Worm (Caenorhabditis elegans): ENCODE data around the gene pho-8.

The pho-8 gene

ce11 chrV:11859082-11859858 is 25.9 kb downstream of the pho-8 start:
- TF ChIP-seq nhr-179 (tag; optimal IDR thresholded peaks at IDR 0.05), result no peak
- TF ChIP-seq egl-44 (GFP tag; IDR thresholded peaks at IDR 0.05), result no peak
- TF ChIP-seq sptf-2 (GFP tag; optimal IDR thresholded peaks at IDR 0.05), result no peak
- TF ChIP-seq athp-1 (tag; optimal IDR thresholded peaks at IDR 0.05), result no peak
- TF ChIP-seq K11D2.4 (GFP tag; IDR thresholded peaks at IDR 0.05), result peak; percentile 56; the same call in 1 of the 2 replicates
- no peak for TF ChIP-seq ccch-3 (GFP tag; optimal IDR thresholded peaks at IDR 0.05)
- no peak for TF ChIP-seq F22D6.2 (tag; optimal IDR thresholded peaks at IDR 0.05)
- TF ChIP-seq somi-1 (GFP tag; optimal IDR thresholded peaks at IDR 0.05), result peak; percentile 52
- TF ChIP-seq lin-40 (tag; optimal IDR thresholded peaks at IDR 0.05), result peak; percentile 47
- no peak for TF ChIP-seq ceh-79 (tag; optimal IDR thresholded peaks at IDR 0.05)
- no peak for TF ChIP-seq dox-1 (GFP tag; IDR thresholded peaks at IDR 0.05)
- no peak for TF ChIP-seq cebp-2 (GFP tag; IDR thresholded peaks at IDR 0.05)
- TF ChIP-seq F52B5.7 (tag; optimal IDR thresholded peaks at IDR 0.05), result no peak
- TF ChIP-seq mxl-1 (tag; optimal IDR thresholded peaks at IDR 0.05), result no peak
- no peak for TF ChIP-seq atf-7 (tag; optimal IDR thresholded peaks at IDR 0.05)
- no peak for TF ChIP-seq lir-1 (GFP tag; conservative IDR thresholded peaks at IDR 0.05)
- no peak for TF ChIP-seq lin-26 (GFP tag; IDR thresholded peaks at IDR 0.05)
- TF ChIP-seq lag-1 (GFP tag; IDR thresholded peaks at IDR 0.05), result no peak
- peak; percentile 65 for TF ChIP-seq ztf-26 (tag; optimal IDR thresholded peaks at IDR 0.05)
- TF ChIP-seq lin-54 (GFP tag; optimal IDR thresholded peaks at IDR 0.05), result no peak
- no peak for TF ChIP-seq him-1 (tag; optimal IDR thresholded peaks at IDR 0.05)
- TF ChIP-seq egrh-3 (GFP tag; IDR thresholded peaks at IDR 0.05), result no peak
- no peak for TF ChIP-seq attf-6 (GFP tag; IDR thresholded peaks at IDR 0.05)
- TF ChIP-seq chd-7 (tag; optimal IDR thresholded peaks at IDR 0.05), result peak; percentile 7
- TF ChIP-seq F37B4.10 (GFP tag; IDR thresholded peaks at IDR 0.05), result no peak
- TF ChIP-seq nhr-80 (tag; optimal IDR thresholded peaks at IDR 0.05), result peak; percentile 93
- no peak for TF ChIP-seq B0336.3 (GFP tag; IDR thresholded peaks at IDR 0.05)
- TF ChIP-seq mel-28 (tag; optimal IDR thresholded peaks at IDR 0.05; ENCODE audit: borderline replicate concordance), result no peak
- TF ChIP-seq madf-6 (GFP tag; IDR thresholded peaks at IDR 0.05), result no peak
- no peak for TF ChIP-seq cebp-1 (GFP tag; IDR thresholded peaks at IDR 0.05)
- TF ChIP-seq cebp-1 (tag; optimal IDR thresholded peaks at IDR 0.05), result peak; percentile 45
- peak; percentile 33 for TF ChIP-seq die-1 (tag; optimal IDR thresholded peaks at IDR 0.05)
- no peak for TF ChIP-seq hsf-1 (GFP tag; IDR thresholded peaks at IDR 0.05)
- TF ChIP-seq ets-4 (GFP tag; optimal IDR thresholded peaks at IDR 0.05), result peak; percentile 5
- TF ChIP-seq ekl-4 (GFP tag; IDR thresholded peaks at IDR 0.05), result no peak
- TF ChIP-seq ama-1 (optimal IDR thresholded peaks at IDR 0.05), result no peak
- no peak for TF ChIP-seq ama-1 (GFP tag; optimal IDR thresholded peaks at IDR 0.05)
- no peak for TF ChIP-seq snpc-3.4 (tag; optimal IDR thresholded peaks at IDR 0.05)
- TF ChIP-seq sdz-38 (tag; optimal IDR thresholded peaks at IDR 0.05), result no peak

ce11 chrV:11860375-11860774 is 27.0 kb downstream of the pho-8 start, which contains the start of gene R13H4.5:
Gene R13H4.5 (plus strand): TSS chrV:11860675.
- no peak for TF ChIP-seq cebp-1 (GFP tag; IDR thresholded peaks at IDR 0.05)
- TF ChIP-seq cebp-1 (tag; optimal IDR thresholded peaks at IDR 0.05), result no peak
- TF ChIP-seq Y53F4B.3 (GFP tag; IDR thresholded peaks at IDR 0.05), result no peak
- TF ChIP-seq ceh-91 (GFP tag; IDR thresholded peaks at IDR 0.05), result no peak
- TF ChIP-seq rec-8 (tag; optimal IDR thresholded peaks at IDR 0.05), result no peak
- TF ChIP-seq aptf-3 (GFP tag; IDR thresholded peaks at IDR 0.05), result no peak
- no peak for TF ChIP-seq nfya-1 (tag; optimal IDR thresholded peaks at IDR 0.05; ENCODE audit: borderline replicate concordance, insufficient read depth)
- TF ChIP-seq athp-1 (tag; optimal IDR thresholded peaks at IDR 0.05), result no peak
- TF ChIP-seq ztf-3 (GFP tag; optimal IDR thresholded peaks at IDR 0.05), result no peak
- no peak for TF ChIP-seq ZK185.1 (tag; optimal IDR thresholded peaks at IDR 0.05; ENCODE audit: poor library complexity, severe bottlenecking)
- no peak for TF ChIP-seq F57C9.4 (tag; optimal IDR thresholded peaks at IDR 0.05)
- TF ChIP-seq fkh-3 (tag; optimal IDR thresholded peaks at IDR 0.05), result no peak
- TF ChIP-seq gei-17 (GFP tag; optimal IDR thresholded peaks at IDR 0.05), result no peak
- no peak for TF ChIP-seq D2030.7 (GFP tag; IDR thresholded peaks at IDR 0.05)
- TF ChIP-seq nhr-27 (tag; optimal IDR thresholded peaks at IDR 0.05), result no peak
